Worm (Caenorhabditis elegans) whole organism, midembryonic: ENCODE results near the gene chil-23.

Experiments used
- T22C8.4 ChIP-seq: fragments of 200-800 bp; sonication (Bioruptor generic); IDR thresholded peaks from 2 replicates; pipeline ENCODE4 v1.3.6; 2022; ENCODE audit warnings: missing genetic modification characterization, missing compliant biosample characterization
- cog-1 ChIP-seq: sonication (generic microtip); optimal IDR thresholded peaks from 2 replicates; lab custom pipeline; 2016; ENCODE audit warnings: missing genetic modification characterization, missing compliant biosample characterization
- klf-2 ChIP-seq: fragments of 200-800 bp; sonication (Bioruptor generic); conservative IDR thresholded peaks from 2 replicates; pipeline ENCODE4 v1.3.6; 2022; ENCODE audit warnings: missing genetic modification reagents, missing genetic modification characterization, missing compliant biosample characterization
- ztf-29 ChIP-seq: fragments of 200-800 bp; sonication (Bioruptor generic); IDR thresholded peaks from 2 replicates; pipeline ENCODE4 v1.3.6; 2022; ENCODE audit warnings: missing genetic modification reagents, missing genetic modification characterization, missing compliant biosample characterization

The chil-23 gene

DNA sequence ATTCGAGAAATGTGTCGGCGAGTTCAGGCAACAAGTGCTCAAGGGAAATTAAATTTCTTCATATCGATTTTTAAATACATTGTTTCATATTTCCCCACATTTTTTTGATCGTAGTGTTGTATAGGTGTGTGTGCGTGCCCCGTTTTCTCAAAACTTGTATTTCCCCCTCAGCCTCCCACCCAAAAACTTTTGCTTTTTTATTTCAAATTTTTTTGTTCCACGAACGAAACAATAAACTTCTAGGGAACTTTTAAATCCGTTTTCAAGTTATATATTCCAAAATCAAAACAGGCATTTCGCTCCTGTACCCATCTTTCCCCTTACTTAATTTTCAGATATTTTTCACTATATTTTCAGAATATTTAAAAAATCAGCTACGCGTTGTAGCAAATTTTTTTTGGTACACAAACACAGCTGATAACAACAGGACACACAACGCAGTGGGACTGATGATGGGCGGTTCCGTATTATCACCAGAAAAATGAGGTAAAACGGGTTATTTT, 50.3 kb downstream of the chil-23 start, which contains the start of the genes M176.4 and M176.16:
Gene M176.4 (plus strand): TSS at position 301 of the 503 bp plus-strand sequence.
Gene M176.16 (plus strand): TSS at position 453 of the 503 bp plus-strand sequence.
- TF ChIP-seq ztf-29 (GFP tag; lab: Robert Waterston, UW) = no peak
- TF ChIP-seq klf-2 (GFP tag; lab: Robert Waterston, UW) = no peak
- no peak for TF ChIP-seq cog-1 (tag; lab: Kevin White, UChicago)
- no peak for TF ChIP-seq T22C8.4
